Worm (Caenorhabditis elegans): Measurements from ENCODE around the gene dnj-23.

Gene dnj-23

ce11 chrII:9108443-9108842 lies at the start of gene dnj-23:
dnj-23 (minus strand) TSS chrII:9108600.
- no peak for TF ChIP-seq ccch-3 (GFP tag; optimal IDR thresholded peaks at IDR 0.05)
- TF ChIP-seq lin-35 (GFP tag; optimal IDR thresholded peaks at IDR 0.05), result peak in 1 of 3 experiments; percentile 38
- no peak for TF ChIP-seq F33H1.4 (GFP tag; IDR thresholded peaks at IDR 0.05)
- no peak for TF ChIP-seq bed-2 (GFP tag; IDR thresholded peaks at IDR 0.05)
- TF ChIP-seq efl-1 (GFP tag; optimal IDR thresholded peaks at IDR 0.05), result peak; percentile 53
- peak; percentile 6 for TF ChIP-seq lin-54 (GFP tag; optimal IDR thresholded peaks at IDR 0.05)
- TF ChIP-seq ama-1 (optimal IDR thresholded peaks at IDR 0.05), result no peak
- TF ChIP-seq ama-1 (GFP tag; optimal IDR thresholded peaks at IDR 0.05), result no peak
- TF ChIP-seq cebp-1 (GFP tag; IDR thresholded peaks at IDR 0.05), result peak; percentile 51; the same call in 1 of the 2 replicates
- TF ChIP-seq cebp-1 (tag; optimal IDR thresholded peaks at IDR 0.05), result peak; percentile 69
- TF ChIP-seq pha-4 (tag; optimal IDR thresholded peaks at IDR 0.05), result peak; percentile 5
- TF ChIP-seq lir-1 (GFP tag; conservative IDR thresholded peaks at IDR 0.05), result no peak
- no peak for TF ChIP-seq F55B11.4 (tag; optimal IDR thresholded peaks at IDR 0.05; ENCODE audit: borderline replicate concordance, insufficient read depth)

DNA sequence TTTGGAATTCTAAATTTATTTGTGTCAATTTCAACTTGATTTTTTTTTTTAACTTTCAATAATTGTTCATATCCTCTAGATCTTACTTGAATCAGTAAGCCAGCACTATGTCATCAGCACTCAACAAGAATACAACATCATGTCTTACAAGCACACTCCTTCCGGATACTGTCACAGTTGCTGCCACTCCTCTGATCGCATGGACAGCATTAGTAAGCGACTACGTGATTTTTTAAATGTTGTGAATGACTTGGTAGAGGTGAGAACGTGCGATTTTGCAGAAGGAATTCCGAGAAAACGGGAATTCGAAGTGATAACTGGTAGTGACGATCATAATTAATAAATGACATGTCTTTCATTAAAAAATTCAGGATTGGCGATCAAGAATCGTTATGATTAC lies 49.6 kb upstream of the dnj-23 start, which contains the start of gene oac-54:
oac-54 (plus strand) TSS at position 83 of the 400 bp plus-strand sequence.
- TF ChIP-seq nhr-80 (tag; optimal IDR thresholded peaks at IDR 0.05), result peak; percentile 2
- TF ChIP-seq T07F8.4 (tag; optimal IDR thresholded peaks at IDR 0.05), result no peak

DNA sequence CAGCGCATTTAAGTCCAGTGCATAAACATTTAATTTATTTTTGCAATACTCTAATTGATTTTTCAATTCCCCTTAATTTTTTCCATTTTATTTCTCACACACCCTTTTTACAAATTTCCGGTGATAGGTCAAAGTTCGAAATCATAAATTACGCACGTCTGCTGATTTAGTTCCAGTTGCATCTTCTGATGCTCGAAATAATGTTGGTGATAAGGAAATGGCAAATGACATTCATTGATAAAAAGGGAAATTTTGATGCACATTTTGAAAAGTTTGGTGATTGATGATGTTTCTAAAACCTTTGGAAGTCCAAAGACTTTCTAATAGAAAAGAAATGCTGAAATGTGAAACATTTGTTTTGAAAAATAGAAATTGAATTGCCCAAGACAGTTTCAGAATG lies 48.7 kb upstream of the dnj-23 start:
- TF ChIP-seq D2030.7 (GFP tag; IDR thresholded peaks at IDR 0.05) (no peak), nhr-80 (tag; optimal IDR thresholded peaks at IDR 0.05) (peak; percentile 75)

ce11 chrII:9156277-9156676 lies 47.9 kb upstream of the dnj-23 start:
- no peak for TF ChIP-seq F22D6.2 (tag; optimal IDR thresholded peaks at IDR 0.05)
- peak in 1 of 2 experiments; percentile 8 for TF ChIP-seq let-607 (tag; optimal IDR thresholded peaks at IDR 0.05)
- TF ChIP-seq zfh-2 (GFP tag; conservative IDR thresholded peaks at IDR 0.05), result no peak
- no peak for TF ChIP-seq ZK185.1 (tag; optimal IDR thresholded peaks at IDR 0.05; ENCODE audit: poor library complexity, severe bottlenecking)
- TF ChIP-seq nhr-80 (tag; optimal IDR thresholded peaks at IDR 0.05), result peak; percentile 54
- TF ChIP-seq xnd-1 (tag; optimal IDR thresholded peaks at IDR 0.05), result no peak
- TF ChIP-seq unc-130 (GFP tag; optimal IDR thresholded peaks at IDR 0.05), result no peak

DNA sequence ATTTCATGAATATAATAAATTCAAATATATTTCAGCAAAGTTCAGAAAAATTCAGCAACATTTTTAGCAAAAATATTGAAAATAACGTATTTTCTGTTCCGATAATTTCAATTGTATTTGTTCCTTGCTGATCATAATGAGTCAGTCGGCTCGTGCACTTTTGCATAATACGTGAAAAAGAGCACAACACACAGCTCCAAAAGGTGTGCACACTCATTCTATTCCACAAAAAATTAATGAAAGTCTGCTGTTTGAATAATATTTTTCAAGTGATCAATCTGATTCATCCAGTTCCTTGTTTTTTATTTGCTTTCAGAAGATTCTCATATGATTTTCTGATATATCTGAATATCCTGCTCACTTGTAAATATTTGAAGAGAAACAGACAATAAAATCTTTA lies 45.9 kb upstream of the dnj-23 start:
- TF ChIP-seq hlh-26 (GFP tag; conservative IDR thresholded peaks at IDR 0.05), result no peak
- TF ChIP-seq snpc-1.1 (tag; optimal IDR thresholded peaks at IDR 0.05; ENCODE audit: insufficient read depth), result no peak
- TF ChIP-seq Y56A3A.18 (GFP tag; IDR thresholded peaks at IDR 0.05), result no peak
- TF ChIP-seq cebp-2 (GFP tag; IDR thresholded peaks at IDR 0.05), result no peak
- no peak for TF ChIP-seq lsl-1 (GFP tag; optimal IDR thresholded peaks at IDR 0.05)
- no peak for TF ChIP-seq F33H1.4 (GFP tag; IDR thresholded peaks at IDR 0.05)
- TF ChIP-seq ekl-4 (GFP tag; IDR thresholded peaks at IDR 0.05), result no peak
- TF ChIP-seq tlf-1 (GFP tag; optimal IDR thresholded peaks at IDR 0.05), result no peak
- TF ChIP-seq Y79H2A.3 (GFP tag; conservative IDR thresholded peaks at IDR 0.05), result no peak
- no peak for TF ChIP-seq ceh-58 (GFP tag; IDR thresholded peaks at IDR 0.05)
- TF ChIP-seq B0336.3 (GFP tag; IDR thresholded peaks at IDR 0.05), result no peak
- TF ChIP-seq madf-8 (GFP tag; conservative IDR thresholded peaks at IDR 0.05), result no peak
